Worm (Caenorhabditis elegans): ENCODE data around the gene F28E10.4.

ce11 chrIV:4530170-4530569 is 37.1 kb downstream of the F28E10.4 start, which contains the start of gene ZK185.3:
- no peak for TF ChIP-seq lin-39 (tag; optimal IDR thresholded peaks at IDR 0.05)
- TF ChIP-seq hlh-17 (GFP tag; optimal IDR thresholded peaks at IDR 0.05; ENCODE audit: borderline replicate concordance): no peak
- TF ChIP-seq pqm-1 (tag; optimal IDR thresholded peaks at IDR 0.05): peak; percentile 97
- TF ChIP-seq unc-62 (GFP tag; optimal IDR thresholded peaks at IDR 0.05): no peak
- no peak for TF ChIP-seq C34B4.2 (tag; optimal IDR thresholded peaks at IDR 0.05)
- no peak for TF ChIP-seq mdl-1 (tag; optimal IDR thresholded peaks at IDR 0.05)

Measured in whole organism, L1 larva.